Worm (Caenorhabditis elegans): ENCODE data around the gene coel-1.

Gene coel-1

ce11 chrX:4222779-4223387 is 42.6 kb upstream of the coel-1 start (continued):
- TF ChIP-seq aly-2 (tag; optimal IDR thresholded peaks at IDR 0.05) (no peak), grh-1 (GFP tag; IDR thresholded peaks at IDR 0.05) (peak; percentile 95), nhr-76 (tag; optimal IDR thresholded peaks at IDR 0.05) (no peak)

ce11 chrX:4235752-4236151 is 29.7 kb upstream of the coel-1 start, which contains the start of gene rab-37:
rab-37 (minus strand) TSS chrX:4235852.
- TF ChIP-seq ztf-11 (tag; optimal IDR thresholded peaks at IDR 0.05) = no peak
- TF ChIP-seq sptf-1 (tag; optimal IDR thresholded peaks at IDR 0.05) = no peak
- no peak for TF ChIP-seq tbx-2 (tag; optimal IDR thresholded peaks at IDR 0.05)
- TF ChIP-seq snu-23 (GFP tag; optimal IDR thresholded peaks at IDR 0.05) = no peak
- TF ChIP-seq ama-1 (optimal IDR thresholded peaks at IDR 0.05) = no peak

ce11 chrX:4238971-4239370 is 26.5 kb upstream of the coel-1 start:
- TF ChIP-seq fkh-10 (GFP tag; optimal IDR thresholded peaks at IDR 0.05) = peak; percentile 43
- TF ChIP-seq hlh-17 (GFP tag; optimal IDR thresholded peaks at IDR 0.05; ENCODE audit: borderline replicate concordance) = no peak
- no peak for TF ChIP-seq ceh-88 (GFP tag; IDR thresholded peaks at IDR 0.05)
- TF ChIP-seq lin-14 (GFP tag; optimal IDR thresholded peaks at IDR 0.05) = peak; percentile 26
- TF ChIP-seq irx-1 (tag; optimal IDR thresholded peaks at IDR 0.05) = no peak
- no peak for TF ChIP-seq pag-3 (tag; optimal IDR thresholded peaks at IDR 0.05; ENCODE audit: borderline replicate concordance, insufficient read depth)
- no peak for TF ChIP-seq lsy-2 (tag; optimal IDR thresholded peaks at IDR 0.05)

ce11 chrX:4244489-4245123 is 20.9 kb upstream of the coel-1 start:
- TF ChIP-seq zip-4 (GFP tag; optimal IDR thresholded peaks at IDR 0.05) (no peak), unc-98 (GFP tag; IDR thresholded peaks at IDR 0.05) (no peak), hpl-2 (GFP tag; optimal IDR thresholded peaks at IDR 0.05) (no peak), ceh-63 (GFP tag; optimal IDR thresholded peaks at IDR 0.05) (no peak), C04F5.9 (tag; optimal IDR thresholded peaks at IDR 0.05) (no peak), fos-1 (tag; optimal IDR thresholded peaks at IDR 0.05) (no peak), swsn-7 (tag; optimal IDR thresholded peaks at IDR 0.05) (no peak), dpl-1 (GFP tag; optimal IDR thresholded peaks at IDR 0.05) (no peak), sox-4 (tag; optimal IDR thresholded peaks at IDR 0.05) (no peak), unc-86 (tag; optimal IDR thresholded peaks at IDR 0.05) (no peak), mab-9 (GFP tag; IDR thresholded peaks at IDR 0.05) (no peak), nhr-19 (GFP tag; conservative IDR thresholded peaks at IDR 0.05) (peak; percentile 30), unc-62 (GFP tag; optimal IDR thresholded peaks at IDR 0.05) (no peak), ceh-90 (tag; optimal IDR thresholded peaks at IDR 0.05) (no peak), jun-1 (tag; optimal IDR thresholded peaks at IDR 0.05) (no peak), nhr-90 (tag; optimal IDR thresholded peaks at IDR 0.05; ENCODE audit: poor library complexity) (peak; percentile 35), efl-1 (optimal IDR thresholded peaks at IDR 0.05) (no peak), efl-1 (GFP tag; optimal IDR thresholded peaks at IDR 0.05 in 1 of 2) (no peak), efl-3 (GFP tag; optimal IDR thresholded peaks at IDR 0.05) (no peak), grh-1 (GFP tag; IDR thresholded peaks at IDR 0.05) (no peak), nhr-47 (tag; optimal IDR thresholded peaks at IDR 0.05) (no peak), nhr-28 (tag; optimal IDR thresholded peaks at IDR 0.05) (no peak), pax-3 (tag; optimal IDR thresholded peaks at IDR 0.05) (no peak), lin-35 (GFP tag; optimal IDR thresholded peaks at IDR 0.05) (peak in 1 of 2 experiments; percentile 56), lin-39 (tag; optimal IDR thresholded peaks at IDR 0.05) (no peak), elt-2 (tag; optimal IDR thresholded peaks at IDR 0.05) (peak; percentile 61), C34B4.2 (tag; optimal IDR thresholded peaks at IDR 0.05) (no peak), ceh-88 (GFP tag; IDR thresholded peaks at IDR 0.05) (no peak), nhr-85 (tag) (peak; percentile 82), ama-1 (optimal IDR thresholded peaks at IDR 0.05) (no peak), ces-1 (GFP tag; optimal IDR thresholded peaks at IDR 0.05) (no peak), aly-2 (tag; optimal IDR thresholded peaks at IDR 0.05) (no peak), isw-1 (GFP tag; IDR thresholded peaks at IDR 0.05) (no peak), snu-23 (GFP tag; optimal IDR thresholded peaks at IDR 0.05) (peak; percentile 10), irx-1 (tag; optimal IDR thresholded peaks at IDR 0.05) (no peak), aha-1 (tag; optimal IDR thresholded peaks at IDR 0.05) (no peak)
